Fruit fly (Drosophila melanogaster): ENCODE results near the gene CG10650.

CG10650 gene

dm6 chr2L:18974063-18974779, 21.5 kb downstream of the CG10650 start, which contains the start of the genes L2HGDH and CG10431:
L2HGDH (minus strand) TSS chr2L:18974448.
CG10431 (plus strand) TSS chr2L:18974710.
- peak; percentile 78 for TF ChIP-seq noc (tag; optimal IDR thresholded peaks at IDR 0.05)

- no peak for TF ChIP-seq noc (tag; optimal IDR thresholded peaks at IDR 0.05)
Observed at dm6 chr2L:18968370-18969105, 27.2 kb downstream of the CG10650 start, which contains the start of the genes Nak and Tango6. Nak (minus strand) TSS chr2L:18968744. Tango6 (plus strand) TSS chr2L:18969028.

dm6 chr2L:18967897-18968296, 27.8 kb downstream of the CG10650 start:
- no peak for TF ChIP-seq noc (tag; optimal IDR thresholded peaks at IDR 0.05)

- TF ChIP-seq noc (tag; optimal IDR thresholded peaks at IDR 0.05), result peak; percentile 60
Observed at dm6 chr2L:18966844-18967243, 28.9 kb downstream of the CG10650 start.

- peak; percentile 69 for TF ChIP-seq noc (tag; optimal IDR thresholded peaks at IDR 0.05)
Observed at dm6 chr2L:18966214-18966556, 29.5 kb downstream of the CG10650 start.

- peak; percentile 77 for TF ChIP-seq noc (tag; optimal IDR thresholded peaks at IDR 0.05)
Observed at dm6 chr2L:18965367-18966213, 30.1 kb downstream of the CG10650 start.

- TF ChIP-seq noc (tag; optimal IDR thresholded peaks at IDR 0.05), result peak; percentile 90
Observed at dm6 chr2L:18957142-18957674, 38.5 kb downstream of the CG10650 start, which contains the start of gene Bhmt. Bhmt (minus strand) TSS chr2L:18957311.

dm6 chr2L:18955666-18956065, 40.1 kb downstream of the CG10650 start:
- TF ChIP-seq noc (tag; optimal IDR thresholded peaks at IDR 0.05), result peak; percentile 42

- TF ChIP-seq noc (tag; optimal IDR thresholded peaks at IDR 0.05), result peak; percentile 75
Observed at dm6 chr2L:18954255-18954715, 41.4 kb downstream of the CG10650 start, which contains the start of gene CG10621. CG10621 (minus strand) TSS chr2L:18954431.

dm6 chr2L:18953512-18954254, 42.1 kb downstream of the CG10650 start:
- no peak for TF ChIP-seq noc (tag; optimal IDR thresholded peaks at IDR 0.05)

- no peak for TF ChIP-seq noc (tag; optimal IDR thresholded peaks at IDR 0.05)
Observed at dm6 chr2L:18951674-18952073, 44.1 kb downstream of the CG10650 start, which contains the start of gene Nedd8. Nedd8 (minus strand) TSS chr2L:18951837.

dm6 chr2L:18948724-18949108, 47.0 kb downstream of the CG10650 start, which contains the start of gene CG10428:
CG10428 (plus strand) TSS chr2L:18948884.
- TF ChIP-seq noc (tag; optimal IDR thresholded peaks at IDR 0.05), result no peak

- peak; percentile 8 for TF ChIP-seq noc (tag; optimal IDR thresholded peaks at IDR 0.05)
Observed at dm6 chr2L:18948065-18948723, 47.5 kb downstream of the CG10650 start.

- TF ChIP-seq noc (tag; optimal IDR thresholded peaks at IDR 0.05), result no peak
Observed at dm6 chr2L:18947515-18947998, 48.2 kb downstream of the CG10650 start.

Measured in whole organism, larva.